Worm (Caenorhabditis elegans): ENCODE measurements around the gene cyb-1.
A peak's percentile ranks its signal among the peaks of the same experiment; 100 is the strongest.

cyb-1 gene

DNA sequence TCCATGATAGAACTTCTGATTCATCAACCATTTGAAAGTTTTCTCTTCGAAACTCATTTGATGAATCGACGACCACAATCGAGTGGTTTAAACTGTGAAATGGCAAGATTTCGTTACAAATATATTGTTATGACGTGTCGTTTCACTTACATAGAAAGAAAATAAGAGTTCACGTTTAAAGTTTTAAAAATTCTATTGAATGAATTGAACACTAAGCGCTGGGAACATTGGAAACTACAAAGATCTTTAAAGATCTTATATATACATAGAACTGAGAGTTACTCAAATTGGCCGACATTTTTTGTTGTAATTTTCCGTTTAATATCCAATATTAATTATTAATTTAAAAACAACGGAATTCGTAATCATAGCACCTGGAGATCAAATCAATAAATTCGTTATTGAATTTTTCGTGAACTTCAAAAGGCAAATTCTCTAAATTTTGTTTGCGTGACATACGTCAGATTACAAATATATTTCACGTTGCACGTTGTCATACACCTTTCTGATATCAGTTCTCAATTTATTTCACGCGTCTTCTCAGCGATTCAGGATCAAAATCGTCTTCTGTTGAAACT, 22.7 kb downstream of the cyb-1 start, which contains the start of the genes T25B9.4 and T25B9.6:
Gene T25B9.4, minus strand, starts transcription at position 101 of the 578 bp plus-strand sequence.
Gene T25B9.6, plus strand, starts transcription at position 528 of the 578 bp plus-strand sequence.
- TF ChIP-seq lin-14 (GFP tag; optimal IDR thresholded peaks at IDR 0.05) (no peak), C04F5.9 (tag; optimal IDR thresholded peaks at IDR 0.05) (no peak), mdl-1 (tag; optimal IDR thresholded peaks at IDR 0.05) (no peak), grh-1 (GFP tag; IDR thresholded peaks at IDR 0.05) (no peak), snu-23 (GFP tag; optimal IDR thresholded peaks at IDR 0.05) (no peak), lir-3 (tag; optimal IDR thresholded peaks at IDR 0.05; ENCODE audit: poor library complexity) (no peak), egl-13 (tag; optimal IDR thresholded peaks at IDR 0.05) (no peak), snpc-4 (tag; optimal IDR thresholded peaks at IDR 0.05) (no peak), skn-1 (tag; optimal IDR thresholded peaks at IDR 0.05) (no peak), efl-3 (GFP tag; optimal IDR thresholded peaks at IDR 0.05) (no peak), ets-5 (GFP tag; IDR thresholded peaks at IDR 0.05) (no peak), ama-1 (optimal IDR thresholded peaks at IDR 0.05) (no peak), jun-1 (tag; optimal IDR thresholded peaks at IDR 0.05) (no peak), nhr-76 (tag; optimal IDR thresholded peaks at IDR 0.05) (no peak), dpl-1 (GFP tag; optimal IDR thresholded peaks at IDR 0.05) (no peak), C34B4.2 (tag; optimal IDR thresholded peaks at IDR 0.05) (no peak)

DNA sequence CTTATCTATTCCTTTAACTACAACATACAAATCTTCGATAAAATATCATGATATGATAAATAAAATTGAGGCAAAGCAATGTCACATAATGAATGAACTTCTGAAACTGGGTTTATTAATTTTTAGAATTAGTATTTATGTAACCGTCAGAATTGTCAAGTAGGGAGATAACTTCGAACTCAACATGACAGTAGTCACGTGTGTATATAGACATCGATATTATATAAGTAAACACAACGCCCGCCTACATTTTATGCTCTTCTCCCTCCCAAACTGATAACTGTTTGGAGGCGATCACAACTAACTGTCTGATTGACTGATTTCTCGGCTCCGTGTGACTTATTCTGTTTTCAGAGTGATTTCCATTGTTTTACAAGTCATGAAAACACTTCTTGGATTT, 26.3 kb downstream of the cyb-1 start, which contains the start of gene ugt-54:
Gene ugt-54, plus strand, starts transcription at position 355 of the 400 bp plus-strand sequence.
- TF ChIP-seq nhr-90 (tag; optimal IDR thresholded peaks at IDR 0.05; ENCODE audit: poor library complexity) = peak; percentile 15
- peak in 1 of 2 experiments; percentile 0 for TF ChIP-seq lin-35 (GFP tag; optimal IDR thresholded peaks at IDR 0.05)
- no peak for TF ChIP-seq unc-62 (GFP tag; optimal IDR thresholded peaks at IDR 0.05)
- TF ChIP-seq ceh-88 (GFP tag; IDR thresholded peaks at IDR 0.05) = no peak
- TF ChIP-seq ama-1 (optimal IDR thresholded peaks at IDR 0.05) = no peak
- TF ChIP-seq elt-2 (tag; optimal IDR thresholded peaks at IDR 0.05) = peak; percentile 46
- TF ChIP-seq snpc-4 (tag; optimal IDR thresholded peaks at IDR 0.05) = no peak

DNA sequence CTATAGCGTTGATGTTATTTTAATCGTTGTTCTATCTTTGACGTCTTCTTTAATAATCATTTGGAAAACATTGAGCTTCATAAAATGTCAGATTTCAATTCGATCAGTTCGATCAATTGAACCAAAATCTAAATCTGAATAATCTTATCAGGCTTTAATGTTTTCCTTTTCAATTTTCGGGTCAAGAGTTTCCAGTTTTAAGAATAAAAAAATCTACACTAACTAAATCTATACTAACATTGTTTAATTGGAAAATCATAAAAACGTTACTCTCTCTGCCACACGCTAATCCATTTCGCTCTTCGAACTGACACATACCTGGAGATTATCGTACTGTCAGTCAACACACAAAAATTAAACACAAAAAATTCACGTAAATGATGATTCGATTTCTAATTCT, 29.2 kb downstream of the cyb-1 start, which contains the start of gene T25B9.11:
Gene T25B9.11, plus strand, starts transcription at position 301 of the 400 bp plus-strand sequence.
- no peak for TF ChIP-seq fkh-8 (tag; optimal IDR thresholded peaks at IDR 0.05)
- no peak for TF ChIP-seq snpc-4 (tag; optimal IDR thresholded peaks at IDR 0.05)
- TF ChIP-seq irx-1 (tag; optimal IDR thresholded peaks at IDR 0.05) = no peak
- TF ChIP-seq unc-62 (GFP tag; optimal IDR thresholded peaks at IDR 0.05) = no peak
- no peak for TF ChIP-seq C04F5.9 (tag; optimal IDR thresholded peaks at IDR 0.05)
- no peak for TF ChIP-seq pag-3 (tag; optimal IDR thresholded peaks at IDR 0.05; ENCODE audit: borderline replicate concordance, insufficient read depth)
- TF ChIP-seq ceh-63 (GFP tag; optimal IDR thresholded peaks at IDR 0.05) = no peak
- TF ChIP-seq nhr-19 (GFP tag; conservative IDR thresholded peaks at IDR 0.05) = no peak
- TF ChIP-seq blmp-1 (tag; optimal IDR thresholded peaks at IDR 0.05) = no peak
- no peak for TF ChIP-seq C16A3.4 (tag; optimal IDR thresholded peaks at IDR 0.05)
- TF ChIP-seq mep-1 (tag; optimal IDR thresholded peaks at IDR 0.05) = no peak
- TF ChIP-seq ces-1 (GFP tag; optimal IDR thresholded peaks at IDR 0.05) = no peak
- no peak for TF ChIP-seq sptf-1 (tag; optimal IDR thresholded peaks at IDR 0.05)
- no peak for TF ChIP-seq aly-2 (tag; optimal IDR thresholded peaks at IDR 0.05)
- TF ChIP-seq nhr-84 (tag; optimal IDR thresholded peaks at IDR 0.05) = no peak
- no peak for TF ChIP-seq F16B12.6 (tag; optimal IDR thresholded peaks at IDR 0.05)
- no peak for TF ChIP-seq nhr-47 (tag; optimal IDR thresholded peaks at IDR 0.05)

DNA sequence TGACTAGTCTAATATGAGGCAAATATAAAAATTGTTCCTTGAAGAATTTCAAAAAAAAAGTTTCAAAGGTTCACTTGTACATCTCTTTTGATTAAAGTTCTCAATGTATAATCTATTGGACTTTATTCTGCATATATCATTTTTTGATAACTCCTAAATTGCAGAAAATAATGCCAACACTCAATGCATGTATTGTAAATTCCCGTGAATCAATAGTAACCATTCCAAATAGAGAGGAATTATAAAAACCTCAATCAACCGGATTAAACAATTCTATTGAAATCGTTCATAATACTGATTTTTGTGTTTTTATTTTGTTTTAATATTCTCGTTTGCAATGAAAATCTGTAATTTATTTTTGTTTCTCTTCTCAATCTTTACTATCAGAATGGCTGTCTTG, 30.0 kb downstream of the cyb-1 start, which contains the start of gene T25B9.12:
Gene T25B9.12, plus strand, starts transcription at position 301 of the 400 bp plus-strand sequence.
- TF ChIP-seq ama-1 (optimal IDR thresholded peaks at IDR 0.05) = no peak
- TF ChIP-seq mdl-1 (tag; optimal IDR thresholded peaks at IDR 0.05) = no peak
- TF ChIP-seq egl-13 (tag; optimal IDR thresholded peaks at IDR 0.05) = no peak
- TF ChIP-seq ceh-8 (GFP tag; optimal IDR thresholded peaks at IDR 0.05) = no peak
- TF ChIP-seq sptf-1 (tag; optimal IDR thresholded peaks at IDR 0.05) = no peak
